Fruit fly (Drosophila melanogaster): ENCODE measurements around the gene Lsd-2.

Gene Lsd-2

DNA sequence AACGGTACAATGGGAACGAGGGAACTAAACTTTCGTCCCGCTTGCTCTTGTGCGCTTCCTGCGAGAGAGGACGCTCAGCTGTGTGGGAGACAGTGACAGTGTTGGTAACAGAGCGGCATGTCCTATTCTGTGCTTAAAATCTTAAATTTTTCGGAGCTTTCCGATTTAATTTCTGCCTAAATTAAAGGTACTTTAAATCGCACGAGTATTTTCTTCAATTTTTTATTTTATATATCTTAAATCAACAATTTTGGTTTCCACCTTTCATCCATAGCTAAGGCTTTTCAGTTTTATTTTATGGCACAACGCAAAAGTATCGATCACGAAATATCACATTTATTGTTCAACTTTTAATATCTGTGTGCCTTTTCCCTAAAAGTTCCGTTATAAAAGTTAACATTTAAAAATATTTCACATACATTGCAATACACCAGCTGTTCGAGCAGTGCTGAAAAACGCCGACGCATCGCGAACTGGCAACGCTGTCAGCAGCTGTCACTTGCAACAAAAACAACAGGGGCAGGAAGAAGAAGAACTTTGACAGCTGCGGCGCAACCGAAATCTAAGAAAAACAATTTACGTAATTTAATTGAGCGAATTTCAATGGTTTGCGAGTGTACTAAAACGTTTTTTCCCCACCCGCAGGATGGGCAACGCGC, 12.5 kb downstream of the Lsd-2 start, which contains the start of the genes hiw and ND-B18 (continued):
- TF ChIP-seq NC2β (GFP tag; optimal IDR thresholded peaks at IDR 0.05) (peak; percentile 11), Antp (GFP tag; optimal IDR thresholded peaks at IDR 0.05) (peak; percentile 10), cad (GFP tag; optimal IDR thresholded peaks at IDR 0.05) (no peak), CG6272 (GFP tag; IDR thresholded peaks at IDR 0.05) (no peak), ac (GFP tag; optimal IDR thresholded peaks at IDR 0.05) (no peak), Asciz (GFP tag; optimal IDR thresholded peaks at IDR 0.05) (no peak), trem (tag; optimal IDR thresholded peaks at IDR 0.05) (peak; percentile 69), NC2α (GFP tag; optimal IDR thresholded peaks at IDR 0.05) (no peak), CG7928 (GFP tag; optimal IDR thresholded peaks at IDR 0.05) (no peak), E2f2 (GFP tag; IDR thresholded peaks at IDR 0.05) (peak; percentile 69), wek (GFP tag; optimal IDR thresholded peaks at IDR 0.05) (no peak), CG15073 (GFP tag; optimal IDR thresholded peaks at IDR 0.05) (no peak), Sry-β (GFP tag; optimal IDR thresholded peaks at IDR 0.05) (peak; percentile 72), Dip3 (GFP tag; optimal IDR thresholded peaks at IDR 0.05) (peak; percentile 5), zfh2 (GFP tag; optimal IDR thresholded peaks at IDR 0.05) (peak; percentile 43), Fer1 (GFP tag; optimal IDR thresholded peaks at IDR 0.05) (peak; percentile 47), Kr (GFP tag; optimal IDR thresholded peaks at IDR 0.05) (no peak), CG1603 (tag; optimal IDR thresholded peaks at IDR 0.05) (peak; percentile 70), zen (tag; optimal IDR thresholded peaks at IDR 0.05) (no peak), HLH54F (GFP tag; optimal IDR thresholded peaks at IDR 0.05) (peak; percentile 17), CG13287 (GFP tag; IDR thresholded peaks at IDR 0.05; ENCODE audit: partially characterized antibody) (peak; percentile 34; the same call in 1 of the 2 replicates), ato (GFP tag; IDR thresholded peaks at IDR 0.05; ENCODE audit: partially characterized antibody) (0 out of 2 replicates have a peak, but pooled peaks have one; percentile 15), CG15514 (GFP tag; optimal IDR thresholded peaks at IDR 0.05) (peak; percentile 56), CG17361 (GFP tag; IDR thresholded peaks at IDR 0.05) (no peak), CG15601 (tag; optimal IDR thresholded peaks at IDR 0.05) (peak; percentile 12), CG13624 (GFP tag; optimal IDR thresholded peaks at IDR 0.05) (peak; percentile 29), CG9727 (GFP tag; optimal IDR thresholded peaks at IDR 0.05) (peak; percentile 26), shn (GFP tag; optimal IDR thresholded peaks at IDR 0.05) (peak; percentile 4), Atf3 (GFP tag; optimal IDR thresholded peaks at IDR 0.05) (no peak), CG33213 (GFP tag; optimal IDR thresholded peaks at IDR 0.05) (peak; percentile 32), Eip74EF (GFP tag; optimal IDR thresholded peaks at IDR 0.05) (no peak), Pdp1 (GFP tag; optimal IDR thresholded peaks at IDR 0.05) (peak in 1 of 2 experiments; percentile 93), CG15479 (GFP tag; optimal IDR thresholded peaks at IDR 0.05) (peak; percentile 63), CG11093 (GFP tag; IDR thresholded peaks at IDR 0.05) (no peak), crp (GFP tag; optimal IDR thresholded peaks at IDR 0.05) (peak; percentile 93 to 99), CHES-1-like (GFP tag; optimal IDR thresholded peaks at IDR 0.05) (peak; percentile 30), CG7963 (GFP tag; IDR thresholded peaks at IDR 0.05; ENCODE audit: partially characterized antibody) (no peak), CG7556 (GFP tag; optimal IDR thresholded peaks at IDR 0.05) (peak; percentile 4), pum (GFP tag; optimal IDR thresholded peaks at IDR 0.05) (no peak), CG9215 (GFP tag; IDR thresholded peaks at IDR 0.05) (no peak), CG8388 (GFP tag; optimal IDR thresholded peaks at IDR 0.05) (no peak), rib (GFP tag; IDR thresholded peaks at IDR 0.05) (no peak), CG1647 (GFP tag; optimal IDR thresholded peaks at IDR 0.05) (peak; percentile 38), CG17829 (tag; optimal IDR thresholded peaks at IDR 0.05) (peak; percentile 17), D19A (tag; optimal IDR thresholded peaks at IDR 0.05) (no peak), sna (GFP tag; IDR thresholded peaks at IDR 0.05; ENCODE audit: partially characterized antibody) (0 out of 2 replicates have a peak, but pooled peaks have one; percentile 22), gro (GFP tag; optimal IDR thresholded peaks at IDR 0.05) (peak; percentile 34), sens (GFP tag) (peak; percentile 70), CG4328 (GFP tag; optimal IDR thresholded peaks at IDR 0.05) (no peak)
